Fruit fly (Drosophila melanogaster) whole organism, adult: ENCODE measurements around the gene CG10802.

Experiments used
- CG12768 ChIP-seq: fragments of 200-800 bp; sonication (Bioruptor generic); optimal IDR thresholded peaks from 2 replicates; lab custom pipeline; 2017; ENCODE audit warnings: missing biosample characterization, missing genetic modification characterization, mild to moderate bottlenecking, moderate library complexity, missing genetic modification reagents
- CG7101 ChIP-seq: fragments of 200-800 bp; sonication (Bioruptor generic); optimal IDR thresholded peaks from 2 replicates; lab custom pipeline; 2018; ENCODE audit warnings: missing biosample characterization, mild to moderate bottlenecking, missing genetic modification characterization, moderate library complexity
- Clk ChIP-seq: fragments of 200-800 bp; sonication (Bioruptor generic); optimal IDR thresholded peaks from 2 replicates; lab custom pipeline; 2017; ENCODE audit warnings: missing biosample characterization, missing genetic modification characterization
- Crg-1 ChIP-seq: fragments of 200-800 bp; sonication (Bioruptor generic); optimal IDR thresholded peaks from 2 replicates; lab custom pipeline; 2016; ENCODE audit warnings: missing biosample characterization, missing genetic modification characterization
- Hr96 ChIP-seq: fragments of 200-800 bp; sonication (Bioruptor generic); optimal IDR thresholded peaks from 2 replicates; lab custom pipeline; 2016; ENCODE audit warnings: missing biosample characterization, missing genetic modification characterization
- bab1 ChIP-seq: fragments of 200-800 bp; sonication (Bioruptor generic); optimal IDR thresholded peaks from 3 replicates; lab custom pipeline; 2019; ENCODE audit warnings: missing biosample characterization, mild to moderate bottlenecking, missing genetic modification characterization, moderate library complexity
- cic ChIP-seq: fragments of 200-800 bp; sonication (Bioruptor generic); optimal IDR thresholded peaks from 2 replicates; lab custom pipeline; 2017; ENCODE audit warnings: missing biosample characterization, mild to moderate bottlenecking, missing genetic modification characterization, moderate library complexity
- kay ChIP-seq: fragments of 200-800 bp; sonication (Bioruptor generic); peaks from one replicate; lab custom pipeline; 2016; ENCODE audit warnings: missing biosample characterization, missing genetic modification characterization, borderline replicate concordance
- toe ChIP-seq: fragments of 200-800 bp; sonication (Bioruptor generic); optimal IDR thresholded peaks from 2 replicates; lab custom pipeline; 2016; ENCODE audit warnings: missing biosample characterization, missing genetic modification characterization

dm6 chrX:3514016-3514415, 31.3 kb downstream of the CG10802 start, which contains the start of gene CG13021:
- TF ChIP-seq kay: no peak
- no peak for TF ChIP-seq Crg-1
- TF ChIP-seq cic: no peak
- TF ChIP-seq CG7101 (tag; lab: Kevin White, UChicago): no peak
- TF ChIP-seq CG12768 (GFP tag; lab: Kevin White, UChicago): no peak
- TF ChIP-seq toe: no peak
- TF ChIP-seq Clk: no peak
- TF ChIP-seq Hr96 (GFP tag; lab: Kevin White, UChicago): no peak
- no peak for TF ChIP-seq bab1 (GFP tag; lab: Kevin White, UChicago)
